Fruit fly (Drosophila melanogaster) whole organism, prepupa: ENCODE results near the gene MED14.
A peak's percentile ranks its signal among the peaks of the same experiment; 100 is the strongest.

Experiments
- Blimp-1 ChIP-seq: fragments of 200-800 bp; sonication (Bioruptor generic); optimal IDR thresholded peaks from 3 replicates; lab custom pipeline; 2017; ENCODE audit warnings: missing biosample characterization, missing genetic modification characterization, mild to moderate bottlenecking, moderate library complexity, missing genetic modification reagents
- CG10631 ChIP-seq: fragments of 200-800 bp; sonication (Bioruptor generic); optimal IDR thresholded peaks from 2 replicates; lab custom pipeline; 2016; ENCODE audit warnings: missing biosample characterization, missing genetic modification characterization
- CG10669 ChIP-seq: fragments of 200-800 bp; sonication (Bioruptor generic); optimal IDR thresholded peaks from 3 replicates; lab custom pipeline; 2018; ENCODE audit warnings: missing biosample characterization, mild to moderate bottlenecking, missing genetic modification characterization, moderate library complexity
- CG11294 ChIP-seq: fragments of 200-800 bp; sonication (Bioruptor generic); IDR thresholded peaks from 2 replicates; pipeline ENCODE4 v1.3.6; 2022; ENCODE audit warnings: missing biosample characterization, missing genetic modification characterization
- CG11762 ChIP-seq: fragments of 200-800 bp; sonication (Bioruptor generic); optimal IDR thresholded peaks from 3 replicates; lab custom pipeline; 2016; ENCODE audit warnings: missing biosample characterization, missing genetic modification characterization; ENCODE audit not compliant: insufficient read depth
- CG11902 ChIP-seq: fragments of 200-800 bp; sonication (Bioruptor generic); optimal IDR thresholded peaks from 3 replicates; lab custom pipeline; 2016; ENCODE audit warnings: missing biosample characterization, missing genetic modification characterization
- CG15336 ChIP-seq: fragments of 200-800 bp; sonication (Bioruptor generic); IDR thresholded peaks from 2 replicates; pipeline ENCODE4 v1.3.6; 2022; ENCODE audit warnings: missing biosample characterization, missing genetic modification characterization
- CG1621 ChIP-seq: fragments of 200-800 bp; sonication (Bioruptor generic); optimal IDR thresholded peaks from 3 replicates; lab custom pipeline; 2018; ENCODE audit warnings: missing biosample characterization, mild to moderate bottlenecking, missing genetic modification characterization
- CG16779 ChIP-seq: fragments of 200-800 bp; sonication (Bioruptor generic); optimal IDR thresholded peaks from 3 replicates; lab custom pipeline; 2017; ENCODE audit warnings: missing biosample characterization, mild to moderate bottlenecking, missing genetic modification characterization
- CG3032 ChIP-seq: fragments of 200-800 bp; optimal IDR thresholded peaks from 2 replicates; lab custom pipeline; 2019; ENCODE audit warnings: missing biosample characterization, mild to moderate bottlenecking, missing genetic modification characterization, moderate library complexity
- CG32006 ChIP-seq: fragments of 200-800 bp; sonication (Bioruptor generic); optimal IDR thresholded peaks from 3 replicates; lab custom pipeline; 2017; ENCODE audit warnings: missing biosample characterization, mild to moderate bottlenecking, missing genetic modification characterization
- CG34406 ChIP-seq: fragments of 200-800 bp; sonication (Bioruptor generic); optimal IDR thresholded peaks from 3 replicates; lab custom pipeline; 2016; ENCODE audit warnings: missing biosample characterization, missing genetic modification characterization
- CG4318 ChIP-seq: fragments of 200-800 bp; sonication (Bioruptor generic); optimal IDR thresholded peaks from 3 replicates; lab custom pipeline; 2017; ENCODE audit warnings: missing biosample characterization, mild to moderate bottlenecking, missing genetic modification characterization
- CG6163 ChIP-seq: fragments of 200-800 bp; sonication (Bioruptor generic); IDR thresholded peaks from 3 replicates; pipeline ENCODE4 v1.3.6; 2022; ENCODE audit warnings: missing biosample characterization, missing genetic modification characterization
- CG6792 ChIP-seq: fragments of 200-800 bp; sonication (Bioruptor generic); optimal IDR thresholded peaks from 3 replicates; lab custom pipeline; 2016; ENCODE audit warnings: missing biosample characterization, missing genetic modification characterization
- CG6808 ChIP-seq: fragments of 200-800 bp; sonication (Bioruptor generic); optimal IDR thresholded peaks from 3 replicates; lab custom pipeline; 2017; ENCODE audit warnings: missing biosample characterization, missing genetic modification characterization, mild to moderate bottlenecking, moderate library complexity, missing genetic modification reagents
- CG6854 ChIP-seq: fragments of 200-800 bp; sonication (Bioruptor generic); optimal IDR thresholded peaks from 2 replicates; lab custom pipeline; 2017; ENCODE audit warnings: missing biosample characterization, mild to moderate bottlenecking, missing genetic modification characterization
- CG7368 ChIP-seq: fragments of 200-800 bp; sonication (Bioruptor generic); optimal IDR thresholded peaks from 3 replicates; lab custom pipeline; 2016; ENCODE audit warnings: missing biosample characterization, missing genetic modification characterization
- CG8119 ChIP-seq: fragments of 200-800 bp; sonication (Bioruptor generic); IDR thresholded peaks from 3 replicates; pipeline ENCODE4 v1.3.6; 2022; ENCODE audit warnings: missing biosample characterization, missing genetic modification characterization
- CG8319 ChIP-seq: fragments of 200-800 bp; sonication (Bioruptor generic); optimal IDR thresholded peaks from 3 replicates; lab custom pipeline; 2016; ENCODE audit warnings: missing biosample characterization, missing genetic modification characterization
- CG8632 ChIP-seq: fragments of 200-800 bp; sonication (Bioruptor generic); optimal IDR thresholded peaks from 3 replicates; lab custom pipeline; 2016; ENCODE audit warnings: missing biosample characterization, missing genetic modification characterization
- Eip75B ChIP-seq: fragments of 200-800 bp; sonication (Bioruptor generic); optimal IDR thresholded peaks from 3 replicates; lab custom pipeline; 2016; ENCODE audit warnings: missing biosample characterization, missing genetic modification characterization
- Eip78C ChIP-seq: fragments of 200-800 bp; sonication (Bioruptor generic); peaks from one replicate; lab custom pipeline; 2016; ENCODE audit warnings: missing biosample characterization, missing genetic modification characterization
- Eip93F ChIP-seq: fragments of 200-800 bp; sonication (Bioruptor generic); optimal IDR thresholded peaks from 2 replicates; lab custom pipeline; 2016; ENCODE audit warnings: missing biosample characterization, mild to moderate bottlenecking, missing genetic modification characterization
- Ets21C ChIP-seq: fragments of 200-800 bp; sonication (Bioruptor generic); optimal IDR thresholded peaks from 3 replicates; lab custom pipeline; 2016; ENCODE audit warnings: missing biosample characterization, missing genetic modification characterization
- Ets96B ChIP-seq: fragments of 200-800 bp; optimal IDR thresholded peaks from 2 replicates; lab custom pipeline; 2019; ENCODE audit warnings: missing biosample characterization, mild to moderate bottlenecking, missing genetic modification characterization, moderate library complexity
- Gug ChIP-seq: fragments of 200-800 bp; sonication (Bioruptor generic); IDR thresholded peaks from 2 replicates; pipeline ENCODE4 v1.3.6; 2022; ENCODE audit warnings: missing biosample characterization, missing genetic modification characterization
- Hr39 ChIP-seq: fragments of 200-800 bp; sonication (Bioruptor generic); optimal IDR thresholded peaks from 2 replicates; lab custom pipeline; 2016; ENCODE audit warnings: missing biosample characterization, missing genetic modification characterization
- Met ChIP-seq: fragments of 200-800 bp; sonication (Bioruptor generic); optimal IDR thresholded peaks from 3 replicates; lab custom pipeline; 2016; ENCODE audit warnings: missing biosample characterization, missing genetic modification characterization
- OdsH ChIP-seq: fragments of 200-800 bp; sonication (Bioruptor generic); optimal IDR thresholded peaks from 3 replicates; lab custom pipeline; 2016; ENCODE audit warnings: missing biosample characterization, missing genetic modification characterization
- Smox ChIP-seq: fragments of 200-800 bp; sonication (Bioruptor generic); optimal IDR thresholded peaks from 3 replicates; lab custom pipeline; 2016; ENCODE audit warnings: missing biosample characterization, missing genetic modification characterization
- Sox102F ChIP-seq: fragments of 200-800 bp; sonication (Bioruptor generic); optimal IDR thresholded peaks from 2 replicates; lab custom pipeline; 2016; ENCODE audit warnings: missing biosample characterization, mild to moderate bottlenecking, missing genetic modification characterization
- Sox14 ChIP-seq: fragments of 200-800 bp; sonication (Bioruptor generic); optimal IDR thresholded peaks from 3 replicates; lab custom pipeline; 2016; ENCODE audit warnings: missing biosample characterization, missing genetic modification characterization
- Sox15 ChIP-seq: fragments of 200-800 bp; sonication (Bioruptor generic); optimal IDR thresholded peaks from 3 replicates; lab custom pipeline; 2016; ENCODE audit warnings: missing biosample characterization, missing genetic modification characterization
- achi ChIP-seq: fragments of 200-800 bp; sonication (Bioruptor generic); optimal IDR thresholded peaks from 3 replicates; lab custom pipeline; 2016; ENCODE audit warnings: missing biosample characterization, missing genetic modification characterization
- acj6 ChIP-seq: fragments of 200-800 bp; sonication (Bioruptor generic); optimal IDR thresholded peaks from 3 replicates; lab custom pipeline; 2016; ENCODE audit warnings: missing biosample characterization, missing genetic modification characterization
- cyc ChIP-seq: fragments of 200-800 bp; sonication (Bioruptor generic); optimal IDR thresholded peaks from 3 replicates; lab custom pipeline; 2016; ENCODE audit warnings: missing biosample characterization, missing genetic modification characterization
- dac ChIP-seq: fragments of 200-800 bp; sonication (Bioruptor generic); optimal IDR thresholded peaks from 2 replicates; lab custom pipeline; 2017; ENCODE audit warnings: missing biosample characterization, mild to moderate bottlenecking, missing genetic modification characterization
- dsx ChIP-seq: fragments of 200-800 bp; optimal IDR thresholded peaks from 3 replicates; lab custom pipeline; 2019; ENCODE audit warnings: missing biosample characterization, mild to moderate bottlenecking, missing genetic modification characterization, moderate library complexity; ENCODE audit not compliant: poor library complexity, severe bottlenecking
- eg ChIP-seq: fragments of 200-800 bp; sonication (Bioruptor generic); IDR thresholded peaks from 3 replicates; pipeline ENCODE4 v1.3.6; 2022; ENCODE audit warnings: missing biosample characterization, missing genetic modification characterization
- esn ChIP-seq: fragments of 200-800 bp; sonication (Bioruptor generic); optimal IDR thresholded peaks from 2 replicates; lab custom pipeline; 2016; ENCODE audit warnings: missing biosample characterization, mild to moderate bottlenecking, missing genetic modification characterization, moderate library complexity
- fd59A ChIP-seq: fragments of 200-800 bp; sonication (Bioruptor generic); optimal IDR thresholded peaks from 2 replicates; lab custom pipeline; 2017; ENCODE audit warnings: missing biosample characterization, mild to moderate bottlenecking, missing genetic modification characterization, missing genetic modification reagents
- fd85E ChIP-seq: fragments of 200-800 bp; sonication (Bioruptor generic); optimal IDR thresholded peaks from 3 replicates; lab custom pipeline; 2016; ENCODE audit warnings: missing biosample characterization, missing genetic modification characterization
- fkh ChIP-seq: fragments of 200-800 bp; sonication (Bioruptor generic); optimal IDR thresholded peaks from 3 replicates; lab custom pipeline; 2017; ENCODE audit warnings: missing biosample characterization, mild to moderate bottlenecking, missing genetic modification characterization, moderate library complexity
- net ChIP-seq: fragments of 200-800 bp; sonication (Bioruptor generic); optimal IDR thresholded peaks from 3 replicates; lab custom pipeline; 2016; ENCODE audit warnings: missing biosample characterization, missing genetic modification characterization
- pdm3 ChIP-seq: fragments of 200-800 bp; sonication (Bioruptor generic); optimal IDR thresholded peaks from 3 replicates; lab custom pipeline; 2016; ENCODE audit warnings: missing biosample characterization, missing genetic modification characterization
- spab ChIP-seq: fragments of 200-800 bp; sonication (Bioruptor generic); optimal IDR thresholded peaks from 2 replicates; lab custom pipeline; 2017; ENCODE audit warnings: missing biosample characterization, mild to moderate bottlenecking, missing genetic modification characterization, missing genetic modification reagents
- ss ChIP-seq, 2 experiments: fragments of 200-800 bp; sonication (Bioruptor generic); optimal IDR thresholded peaks; 2 replicates in 1 of 2; 3 replicates in 1 of 2; lab custom pipeline; 2017 to 2018; ENCODE audit warnings: mild to moderate bottlenecking in 2 of 2, missing biosample characterization in 2 of 2, missing genetic modification characterization in 2 of 2, moderate library complexity in 1 of 2
- svp ChIP-seq: fragments of 200-800 bp; sonication (Bioruptor generic); peaks from one replicate; lab custom pipeline; 2016; ENCODE audit warnings: missing biosample characterization, missing genetic modification characterization
- topi ChIP-seq: fragments of 200-800 bp; sonication (Bioruptor generic); optimal IDR thresholded peaks from 3 replicates; lab custom pipeline; 2016; ENCODE audit warnings: missing biosample characterization, missing genetic modification characterization
- vri ChIP-seq: fragments of 200-800 bp; sonication (Bioruptor generic); optimal IDR thresholded peaks from 3 replicates; lab custom pipeline; 2016; ENCODE audit warnings: missing biosample characterization, mild to moderate bottlenecking, missing genetic modification characterization

MED14 gene

dm6 chr3L:634319-635015 lies 41.4 kb downstream of the MED14 start:
- TF ChIP-seq vri (GFP tag; lab: Kevin White, UChicago) (peak; percentile 48), CG10669 (GFP tag; lab: Kevin White, UChicago) (peak; percentile 80), pdm3 (peak; percentile 84), Hr39 (GFP tag; lab: Kevin White, UChicago) (peak; percentile 81), fkh (GFP tag; lab: Kevin White, UChicago) (peak; percentile 27), Eip93F (GFP tag; lab: Kevin White, UChicago) (no peak), CG16779 (tag; lab: Kevin White, UChicago) (peak; percentile 50), Sox102F (GFP tag; lab: Kevin White, UChicago) (peak; percentile 77), CG6163 (GFP tag; lab: Robert Waterston, UW) (peak; percentile 95), Smox (GFP tag; lab: Kevin White, UChicago) (peak; percentile 66), CG6792 (GFP tag; lab: Kevin White, UChicago) (peak; percentile 79), ss (GFP tag; optimal IDR thresholded peaks at IDR 0.05; lab: Kevin White, UChicago) (peak; percentile 49 to 64), Eip78C (GFP tag; lab: Kevin White, UChicago) (peak; percentile 93), Blimp-1 (GFP tag; lab: Kevin White, UChicago) (peak; percentile 26), CG8119 (GFP tag; lab: Robert Waterston, UW) (peak; percentile 93), CG32006 (GFP tag; lab: Kevin White, UChicago) (peak; percentile 94), net (GFP tag; lab: Kevin White, UChicago) (peak; percentile 89), CG6854 (GFP tag; lab: Kevin White, UChicago) (no peak), CG4318 (peak; percentile 81), Eip75B (GFP tag; lab: Kevin White, UChicago) (peak; percentile 86), CG34406 (GFP tag; lab: Kevin White, UChicago) (peak; percentile 73), CG15336 (GFP tag; lab: Robert Waterston, UW) (peak; percentile 94), dac (GFP tag; lab: Kevin White, UChicago) (peak; percentile 70), CG6808 (peak; percentile 64), fd59A (GFP tag; lab: Kevin White, UChicago) (peak; percentile 64), achi (GFP tag; lab: Kevin White, UChicago) (peak; percentile 86), dsx (peak; percentile 72), acj6 (GFP tag; lab: Kevin White, UChicago) (peak; percentile 82), CG8632 (GFP tag; lab: Kevin White, UChicago) (peak; percentile 71), Ets96B (tag; lab: Kevin White, UChicago) (peak; percentile 74), esn (GFP tag; lab: Kevin White, UChicago) (peak; percentile 84), Sox14 (GFP tag; lab: Kevin White, UChicago) (peak; percentile 83), Met (GFP tag; lab: Kevin White, UChicago) (peak; percentile 80), CG11294 (GFP tag; lab: Robert Waterston, UW) (peak; percentile 58; the same call in 1 of the 2 replicates), CG7368 (peak; percentile 83), Ets21C (GFP tag; lab: Kevin White, UChicago) (peak; percentile 69), eg (GFP tag; lab: Robert Waterston, UW) (peak; percentile 91), CG3032 (peak; percentile 71), spab (peak; percentile 70), Sox15 (GFP tag; lab: Kevin White, UChicago) (peak; percentile 66), CG8319 (GFP tag; lab: Kevin White, UChicago) (peak; percentile 57), fd85E (GFP tag; lab: Kevin White, UChicago) (peak; percentile 47), svp (GFP tag; lab: Kevin White, UChicago) (peak; percentile 89), OdsH (GFP tag; lab: Kevin White, UChicago) (peak; percentile 88), Gug (GFP tag; lab: Robert Waterston, UW) (peak; percentile 85), CG10631 (GFP tag; lab: Kevin White, UChicago) (peak; percentile 84), cyc (GFP tag; lab: Kevin White, UChicago) (peak; percentile 81), CG11762 (peak; percentile 80), CG1621 (peak; percentile 54), CG11902 (peak; percentile 70), topi (peak; percentile 79)
